Worm (Caenorhabditis elegans) whole organism, L4 larva: ENCODE measurements around the gene aagr-2.
A peak's percentile ranks its signal among the peaks of the same experiment; 100 is the strongest.

Experiments
- F10B5.3 ChIP-seq: sonication (generic microtip); optimal IDR thresholded peaks from 2 replicates; lab custom pipeline; 2016; ENCODE audit warnings: mild to moderate bottlenecking, missing genetic modification characterization, missing compliant biosample characterization
- F26F4.8 ChIP-seq: fragments of 200-800 bp; sonication (Bioruptor generic); conservative IDR thresholded peaks from 2 replicates; pipeline ENCODE4 v1.3.6; 2022; ENCODE audit warnings: missing genetic modification characterization, missing compliant biosample characterization
- Y105C5A.15 ChIP-seq: fragments of 200-800 bp; sonication (Bioruptor generic); IDR thresholded peaks from 2 replicates; pipeline ENCODE4 v1.3.6; 2022; ENCODE audit warnings: missing genetic modification characterization, missing compliant biosample characterization
- Y5F2A.4 ChIP-seq: fragments of 200-800 bp; sonication (Bioruptor generic); optimal IDR thresholded peaks from 2 replicates; lab custom pipeline; 2018; ENCODE audit warnings: mild to moderate bottlenecking, missing genetic modification characterization, missing compliant biosample characterization
- Y75B8A.6 ChIP-seq: fragments of 200-800 bp; sonication (Bioruptor generic); IDR thresholded peaks from 2 replicates; pipeline ENCODE4 v1.3.6; 2022; ENCODE audit warnings: missing genetic modification reagents, missing genetic modification characterization, missing compliant biosample characterization
- aha-1 ChIP-seq: fragments of 150-350 bp; peaks from one replicate; lab custom pipeline; 2014; ENCODE audit warnings: missing biosample characterization, missing genetic modification characterization
- daf-12 ChIP-seq: fragments of 150-350 bp; optimal IDR thresholded peaks from 2 replicates; lab custom pipeline; 2014; ENCODE audit warnings: missing biosample characterization, missing genetic modification reagents, missing genetic modification characterization
- daf-16 ChIP-seq, 3 experiments: sonication (generic microtip); optimal IDR thresholded peaks; 2 replicates each; lab custom pipeline; 2016 to 2017; ENCODE audit warnings: missing genetic modification characterization in 3 of 3, missing genetic modification reagents in 3 of 3, mild to moderate bottlenecking in 2 of 3, missing compliant biosample characterization in 2 of 3, missing biosample characterization in 1 of 3, moderate library complexity in 1 of 3
- dmd-6 ChIP-seq: fragments of 200-800 bp; sonication (Bioruptor generic); IDR thresholded peaks from 2 replicates; pipeline ENCODE4 v1.3.6; 2022; ENCODE audit warnings: missing genetic modification reagents, missing genetic modification characterization, missing compliant biosample characterization
- dmd-8 ChIP-seq: fragments of 200-800 bp; sonication (Bioruptor generic); IDR thresholded peaks from 2 replicates; pipeline ENCODE4 v1.3.6; 2022; ENCODE audit warnings: missing genetic modification characterization, missing compliant biosample characterization
- dpl-1 ChIP-seq: fragments of 150-350 bp; optimal IDR thresholded peaks from 2 replicates; lab custom pipeline; 2014; ENCODE audit warnings: missing biosample characterization, missing genetic modification reagents, missing genetic modification characterization
- dve-1 ChIP-seq: sonication (generic microtip); optimal IDR thresholded peaks from 2 replicates; lab custom pipeline; 2017; ENCODE audit warnings: antibody characterized with exemption, mild to moderate bottlenecking, missing genetic modification characterization, missing compliant biosample characterization; ENCODE audit not compliant: insufficient read depth
- hlh-11 ChIP-seq: fragments of 200-800 bp; sonication (Bioruptor generic); optimal IDR thresholded peaks from 2 replicates; lab custom pipeline; 2018; ENCODE audit warnings: mild to moderate bottlenecking, missing genetic modification characterization, missing compliant biosample characterization
- lim-7 ChIP-seq: fragments of 200-800 bp; sonication (Bioruptor generic); IDR thresholded peaks from 2 replicates; pipeline ENCODE4 v1.3.6; 2022; ENCODE audit warnings: missing genetic modification characterization, missing compliant biosample characterization
- lin-38 ChIP-seq: fragments of 200-800 bp; sonication (Bioruptor generic); IDR thresholded peaks from 2 replicates; pipeline ENCODE4 v1.3.6; 2022; ENCODE audit warnings: missing genetic modification reagents, missing genetic modification characterization, missing compliant biosample characterization
- lin-39 ChIP-seq: fragments of 150-350 bp; optimal IDR thresholded peaks from 2 replicates; lab custom pipeline; 2014; ENCODE audit warnings: missing biosample characterization, missing genetic modification reagents, missing genetic modification characterization
- lir-3 ChIP-seq: sonication (generic microtip); optimal IDR thresholded peaks from 2 replicates; lab custom pipeline; 2016; ENCODE audit warnings: mild to moderate bottlenecking, missing genetic modification characterization, missing compliant biosample characterization
- lsy-2 ChIP-seq, 2 experiments: fragments of 150-350 bp in 1 of 2; sonication (generic microtip) in 1 of 2; optimal IDR thresholded peaks; 2 replicates each; lab custom pipeline; 2014 to 2017; ENCODE audit warnings: missing biosample characterization in 2 of 2, missing genetic modification characterization in 2 of 2
- mdl-1 ChIP-seq, 2 experiments: fragments of 150-350 bp in 1 of 2; sonication (generic microtip) in 1 of 2; optimal IDR thresholded peaks; 2 replicates each; lab custom pipeline; 2014 to 2017; ENCODE audit warnings: missing biosample characterization in 2 of 2, missing genetic modification characterization in 2 of 2
- mep-1 ChIP-seq: fragments of 150-350 bp; sonication (generic microtip); optimal IDR thresholded peaks from 3 replicates; lab custom pipeline; 2014; ENCODE audit warnings: missing biosample characterization, missing genetic modification characterization
- mxl-2 ChIP-seq: fragments of 200-800 bp; sonication (Bioruptor generic); conservative IDR thresholded peaks from 2 replicates; pipeline ENCODE4 v1.3.6; 2022; ENCODE audit warnings: missing genetic modification reagents, missing genetic modification characterization, missing compliant biosample characterization
- mxl-3 ChIP-seq: fragments of 200-800 bp; sonication (Bioruptor generic); optimal IDR thresholded peaks from 2 replicates; lab custom pipeline; 2018; ENCODE audit warnings: mild to moderate bottlenecking, missing genetic modification characterization, missing compliant biosample characterization
- nhr-10 ChIP-seq: fragments of 150-350 bp; optimal IDR thresholded peaks from 2 replicates; lab custom pipeline; 2014; ENCODE audit warnings: missing biosample characterization, missing genetic modification characterization
- nhr-102 ChIP-seq: sonication (generic microtip); optimal IDR thresholded peaks from 2 replicates; lab custom pipeline; 2016; ENCODE audit warnings: mild to moderate bottlenecking, missing genetic modification characterization, moderate library complexity, missing compliant biosample characterization
- nhr-28 ChIP-seq: fragments of 150-350 bp; optimal IDR thresholded peaks from 2 replicates; lab custom pipeline; 2014; ENCODE audit warnings: missing biosample characterization, missing genetic modification characterization
- nhr-77 ChIP-seq: fragments of 150-350 bp; optimal IDR thresholded peaks from 2 replicates; lab custom pipeline; 2014; ENCODE audit warnings: missing biosample characterization, missing genetic modification characterization
- php-3 ChIP-seq: fragments of 200-800 bp; sonication (Bioruptor generic); IDR thresholded peaks from 2 replicates; pipeline ENCODE4 v1.3.6; 2022; ENCODE audit warnings: missing genetic modification reagents, missing genetic modification characterization, missing compliant biosample characterization
- pqm-1 ChIP-seq: sonication (generic microtip); optimal IDR thresholded peaks from 2 replicates; lab custom pipeline; 2017; ENCODE audit warnings: missing biosample characterization, missing genetic modification characterization
- saeg-2 ChIP-seq: fragments of 200-800 bp; sonication (Bioruptor generic); IDR thresholded peaks from 2 replicates; pipeline ENCODE4 v1.3.6; 2022; ENCODE audit warnings: missing genetic modification reagents, missing genetic modification characterization, missing compliant biosample characterization
- skn-1 ChIP-seq: fragments of 150-350 bp; optimal IDR thresholded peaks from 2 replicates; lab custom pipeline; 2014; ENCODE audit warnings: missing biosample characterization, missing genetic modification characterization
- spr-1 ChIP-seq: sonication (generic microtip); optimal IDR thresholded peaks from 2 replicates; lab custom pipeline; 2016; ENCODE audit warnings: mild to moderate bottlenecking, missing genetic modification characterization, missing compliant biosample characterization
- unc-39 ChIP-seq: sonication (generic microtip); optimal IDR thresholded peaks from 2 replicates; lab custom pipeline; 2017; ENCODE audit warnings: missing biosample characterization, missing genetic modification characterization
- unc-62 ChIP-seq, 3 experiments: fragments of 150-350 bp in 1 of 3; sonication (generic microtip); optimal IDR thresholded peaks in 2 of 3; peaks in 1 of 3; 1 replicate in 1 of 3; 2 replicates in 2 of 3; lab custom pipeline; 2014 to 2017; ENCODE audit warnings: missing biosample characterization in 3 of 3, missing genetic modification characterization in 3 of 3, missing genetic modification reagents in 3 of 3, missing genotype in 1 of 3
- zfp-2 ChIP-seq: sonication (generic microtip); optimal IDR thresholded peaks from 2 replicates; lab custom pipeline; 2016; ENCODE audit warnings: mild to moderate bottlenecking, missing genetic modification characterization, missing compliant biosample characterization
- zfp-3 ChIP-seq: fragments of 200-800 bp; sonication (Bioruptor generic); conservative IDR thresholded peaks from 2 replicates; pipeline ENCODE4 v1.3.6; 2022; ENCODE audit warnings: missing genetic modification reagents, missing genetic modification characterization, missing compliant biosample characterization

Gene aagr-2

ce11 chrII:4967636-4968035 lies 42.6 kb upstream of the aagr-2 start:
- TF ChIP-seq saeg-2 (GFP tag; lab: Robert Waterston, UW): no peak
- no peak for TF ChIP-seq spr-1 (tag; lab: Kevin White, UChicago)
- no peak for TF ChIP-seq lim-7 (GFP tag; lab: Robert Waterston, UW)
- TF ChIP-seq mdl-1 (tag; optimal IDR thresholded peaks at IDR 0.05; lab: Kevin White, UChicago): no peak
- TF ChIP-seq lin-39 (tag; lab: Kevin White, UChicago): no peak
- no peak for TF ChIP-seq unc-39 (tag; lab: Kevin White, UChicago)
- TF ChIP-seq pqm-1 (tag; lab: Kevin White, UChicago): peak; percentile 68
- peak; percentile 20 for TF ChIP-seq hlh-11
- TF ChIP-seq skn-1: no peak
- no peak for TF ChIP-seq Y5F2A.4 (GFP tag; lab: Kevin White, UChicago)
- TF ChIP-seq dmd-6 (GFP tag; lab: Robert Waterston, UW): no peak
- no peak for TF ChIP-seq lin-38
- TF ChIP-seq unc-62 (GFP tag; optimal IDR thresholded peaks at IDR 0.05 in 1 of 2; lab: Kevin White, UChicago): no peak
- TF ChIP-seq unc-62 (tag; optimal IDR thresholded peaks at IDR 0.05; lab: Kevin White, UChicago): no peak
- TF ChIP-seq nhr-10 (tag; lab: Kevin White, UChicago): no peak

ce11 chrII:4966576-4966975 lies 41.5 kb upstream of the aagr-2 start:
- peak; percentile 59 for TF ChIP-seq php-3
- no peak for TF ChIP-seq daf-12
- peak; percentile 14 for TF ChIP-seq hlh-11
- peak; percentile 14 for TF ChIP-seq pqm-1 (tag; lab: Kevin White, UChicago)
- peak; percentile 15 for TF ChIP-seq nhr-28 (tag; lab: Kevin White, UChicago)
- no peak for TF ChIP-seq Y75B8A.6
- TF ChIP-seq daf-16 (GFP tag; optimal IDR thresholded peaks at IDR 0.05; lab: Kevin White, UChicago): no peak
- TF ChIP-seq daf-16 (tag; optimal IDR thresholded peaks at IDR 0.05; lab: Kevin White, UChicago): peak; percentile 31
- TF ChIP-seq dve-1: peak; percentile 76

- TF ChIP-seq nhr-102 (no peak), dmd-6 (GFP tag; lab: Robert Waterston, UW) (peak; percentile 42; the same call in 1 of the 2 replicates), lir-3 (tag; lab: Kevin White, UChicago) (no peak), F26F4.8 (no peak), mxl-3 (GFP tag; lab: Kevin White, UChicago) (no peak), pqm-1 (tag; lab: Kevin White, UChicago) (peak; percentile 33), nhr-77 (tag; lab: Kevin White, UChicago) (peak; percentile 31), Y105C5A.15 (GFP tag; lab: Robert Waterston, UW) (no peak), spr-1 (tag; lab: Kevin White, UChicago) (no peak), lsy-2 (tag; optimal IDR thresholded peaks at IDR 0.05; lab: Kevin White, UChicago) (no peak), nhr-28 (tag; lab: Kevin White, UChicago) (peak; percentile 83), daf-16 (GFP tag; optimal IDR thresholded peaks at IDR 0.05; lab: Kevin White, UChicago) (no peak), daf-16 (tag; optimal IDR thresholded peaks at IDR 0.05; lab: Kevin White, UChicago) (peak; percentile 46), mep-1 (no peak), dve-1 (peak; percentile 50), zfp-2 (no peak), hlh-11 (peak; percentile 30), mxl-2 (no peak)
Observed at ce11 chrII:4960690-4961089, 35.6 kb upstream of the aagr-2 start.

ce11 chrII:4959719-4960118 lies 34.7 kb upstream of the aagr-2 start, which contains the start of gene ulp-2:
ulp-2 (minus strand) TSS chrII:4959876.
- peak in 1 of 2 experiments; percentile 53 for TF ChIP-seq lsy-2 (tag; optimal IDR thresholded peaks at IDR 0.05; lab: Kevin White, UChicago)
- TF ChIP-seq dpl-1 (GFP tag; lab: Kevin White, UChicago): peak; percentile 14
- TF ChIP-seq dmd-8 (GFP tag; lab: Robert Waterston, UW): no peak
- peak; percentile 96 for TF ChIP-seq aha-1 (tag; lab: Kevin White, UChicago)
- no peak for TF ChIP-seq F10B5.3
- no peak for TF ChIP-seq zfp-3 (GFP tag; lab: Robert Waterston, UW)
